Fruit fly (Drosophila melanogaster): ENCODE measurements around the gene CG2217.

CG2217 gene

dm6 chr3R:30413795-30414194 is 9.0 kb downstream of the CG2217 start (continued):
- TF ChIP-seq onecut (GFP tag; IDR thresholded peaks at IDR 0.05): no peak; the same call in 1 of the 2 replicates
- no peak for TF ChIP-seq sim (GFP tag; IDR thresholded peaks at IDR 0.05)
- TF ChIP-seq Gsc (GFP tag; IDR thresholded peaks at IDR 0.05): no peak
- no peak for TF ChIP-seq B-H2 (GFP tag; optimal IDR thresholded peaks at IDR 0.05)
- TF ChIP-seq sc (optimal IDR thresholded peaks at IDR 0.05): no peak
- no peak for TF ChIP-seq sc (GFP tag; optimal IDR thresholded peaks at IDR 0.05)
- TF ChIP-seq CG8478 (optimal IDR thresholded peaks at IDR 0.05): no peak
- no peak for TF ChIP-seq amos (GFP tag; IDR thresholded peaks at IDR 0.05; ENCODE audit: partially characterized antibody)
- no peak for TF ChIP-seq Mrtf (GFP tag; IDR thresholded peaks at IDR 0.05)
- peak; percentile 54 for TF ChIP-seq CG30403 (GFP tag; optimal IDR thresholded peaks at IDR 0.05)
- TF ChIP-seq Dll (GFP tag; IDR thresholded peaks at IDR 0.05; ENCODE audit: partially characterized antibody): no peak
- no peak for TF ChIP-seq CG1602 (GFP tag; optimal IDR thresholded peaks at IDR 0.05)
- no peak for TF ChIP-seq dimm (GFP tag; IDR thresholded peaks at IDR 0.05)
- TF ChIP-seq Bdp1 (GFP tag; optimal IDR thresholded peaks at IDR 0.05): no peak
- peak; percentile 62; the same call in 1 of the 3 replicates for TF ChIP-seq dysf (GFP tag; IDR thresholded peaks at IDR 0.05)
- TF ChIP-seq Poxn (GFP tag; IDR thresholded peaks at IDR 0.05): no peak
- no peak for TF ChIP-seq NK7.1 (GFP tag; optimal IDR thresholded peaks at IDR 0.05)
- TF ChIP-seq slp2 (GFP tag; optimal IDR thresholded peaks at IDR 0.05): no peak
- no peak for TF ChIP-seq CG42726 (GFP tag; IDR thresholded peaks at IDR 0.05; ENCODE audit: partially characterized antibody)
- TF ChIP-seq Nf-YB (GFP tag; optimal IDR thresholded peaks at IDR 0.05): no peak
- peak; percentile 73 for TF ChIP-seq CG10979 (tag; optimal IDR thresholded peaks at IDR 0.05)
- TF ChIP-seq lilli (GFP tag; optimal IDR thresholded peaks at IDR 0.05): no peak
- TF ChIP-seq Usf (GFP tag; optimal IDR thresholded peaks at IDR 0.05): no peak
- peak; percentile 78 for TF ChIP-seq Xrp1 (GFP tag; IDR thresholded peaks at IDR 0.05)
- TF ChIP-seq repo (GFP tag; optimal IDR thresholded peaks at IDR 0.05): no peak
- peak; percentile 59 for TF ChIP-seq CG4820 (GFP tag; optimal IDR thresholded peaks at IDR 0.05)
- peak; percentile 62 for TF ChIP-seq Hsf (GFP tag; optimal IDR thresholded peaks at IDR 0.05)
- TF ChIP-seq CG7271 (tag; optimal IDR thresholded peaks at IDR 0.05): no peak
- no peak for TF ChIP-seq Hr78 (GFP tag; optimal IDR thresholded peaks at IDR 0.05)
- TF ChIP-seq tio (GFP tag; optimal IDR thresholded peaks at IDR 0.05): peak; percentile 19
- TF ChIP-seq crc (GFP tag; optimal IDR thresholded peaks at IDR 0.05): no peak
- TF ChIP-seq Atf3 (GFP tag; optimal IDR thresholded peaks at IDR 0.05): peak; percentile 37
- TF ChIP-seq gro (GFP tag; optimal IDR thresholded peaks at IDR 0.05): no peak
- TF ChIP-seq Stat92E (GFP tag; optimal IDR thresholded peaks at IDR 0.05): no peak
- TF ChIP-seq dpn (GFP tag; optimal IDR thresholded peaks at IDR 0.05): peak in 1 of 2 experiments; percentile 49
- no peak for TF ChIP-seq Ets97D (GFP tag; optimal IDR thresholded peaks at IDR 0.05)
- TF ChIP-seq Rfx (GFP tag; IDR thresholded peaks at IDR 0.05): peak; percentile 49
- TF ChIP-seq CG2712 (tag; optimal IDR thresholded peaks at IDR 0.05): peak; percentile 64
- TF ChIP-seq gsb-n (tag; optimal IDR thresholded peaks at IDR 0.05): peak; percentile 47
- TF ChIP-seq CG3995 (GFP tag; optimal IDR thresholded peaks at IDR 0.05): no peak
- 0 out of 3 replicates have a peak, but pooled peaks have one; percentile 15 for TF ChIP-seq Aef1 (GFP tag; IDR thresholded peaks at IDR 0.05)
- TF ChIP-seq CG10366 (GFP tag; IDR thresholded peaks at IDR 0.05): peak; percentile 70
- no peak for TF ChIP-seq Bgb (GFP tag; IDR thresholded peaks at IDR 0.05; ENCODE audit: partially characterized antibody)
- TF ChIP-seq pum (GFP tag; optimal IDR thresholded peaks at IDR 0.05): peak; percentile 12
- peak; percentile 49; the same call in 2 of the 3 replicates for TF ChIP-seq croc (GFP tag; conservative IDR thresholded peaks at IDR 0.05)
- TF ChIP-seq CG11247 (GFP tag; IDR thresholded peaks at IDR 0.05): peak; percentile 28; the same call in 1 of the 2 replicates
- TF ChIP-seq nau (GFP tag; optimal IDR thresholded peaks at IDR 0.05): no peak
- peak; percentile 25 for TF ChIP-seq Meics (GFP tag; optimal IDR thresholded peaks at IDR 0.05)
- TF ChIP-seq sr (GFP tag; IDR thresholded peaks at IDR 0.05): no peak
- TF ChIP-seq CG2678 (tag; optimal IDR thresholded peaks at IDR 0.05): peak; percentile 62
- TF ChIP-seq CG15011 (GFP tag; optimal IDR thresholded peaks at IDR 0.05): peak; percentile 24
- TF ChIP-seq CG12104 (GFP tag; optimal IDR thresholded peaks at IDR 0.05): peak; percentile 7
